Fruit fly (Drosophila melanogaster) whole organism: Measurements from ENCODE around the gene shv.

Source experiments
- CG8478 ChIP-seq: fragments of >200 bp; optimal IDR thresholded peaks from 2 replicates; lab custom pipeline; 2018; ENCODE audit warnings: inconsistent platforms
- Dll ChIP-seq: fragments of >200 bp; optimal IDR thresholded peaks from 2 replicates; lab custom pipeline; 2017
- EcR ChIP-seq, 2 experiments: fragments of >200 bp; optimal IDR thresholded peaks; 2 replicates each; lab custom pipeline; 2017; ENCODE audit warnings: missing biosample characterization in 2 of 2, missing genetic modification characterization in 2 of 2, missing genetic modification reagents in 2 of 2
- pan ChIP-seq: fragments of >200 bp; optimal IDR thresholded peaks from 2 replicates; lab custom pipeline; 2017
- psq ChIP-seq: fragments of >200 bp; optimal IDR thresholded peaks from 2 replicates; lab custom pipeline; 2017
- usp ChIP-seq: fragments of >200 bp; optimal IDR thresholded peaks from 2 replicates; lab custom pipeline; 2017; ENCODE audit warnings: missing biosample characterization, missing genetic modification characterization, mixed read lengths

The shv gene

DNA sequence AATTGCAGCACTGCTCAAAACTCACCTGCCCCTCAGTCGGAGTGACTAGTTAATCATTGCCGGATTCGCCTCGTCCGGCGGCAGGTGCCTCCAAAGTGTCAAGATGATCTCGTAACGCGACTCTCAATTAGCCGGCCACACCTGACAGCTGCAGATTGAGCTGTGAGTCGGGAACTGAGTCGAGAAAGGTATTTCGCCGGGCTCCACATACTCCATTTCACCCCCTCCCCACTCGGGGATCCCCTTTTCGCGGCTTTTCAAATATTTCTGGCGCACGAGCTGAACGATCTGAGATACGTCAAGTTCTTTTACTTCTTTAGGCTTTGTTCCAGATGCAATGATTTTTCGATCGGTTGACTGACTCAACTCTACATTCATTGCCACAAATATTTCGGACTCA lies 26.5 kb upstream of the shv start:
- TF ChIP-seq Dll (lab: Kevin White, UChicago) (no peak), psq (lab: Kevin White, UChicago) (no peak), EcR (GFP tag; optimal IDR thresholded peaks at IDR 0.05; lab: Kevin White, UChicago) (no peak), usp (GFP tag; lab: Kevin White, UChicago) (no peak), pan (lab: Kevin White, UChicago) (no peak), CG8478 (lab: Kevin White, UChicago) (no peak)

dm6 chr2L:427338-428234 lies 25.3 kb upstream of the shv start:
- TF ChIP-seq psq (lab: Kevin White, UChicago), result no peak
- no peak for TF ChIP-seq EcR (GFP tag; optimal IDR thresholded peaks at IDR 0.05; lab: Kevin White, UChicago)
- TF ChIP-seq pan (lab: Kevin White, UChicago), result peak; percentile 40
- TF ChIP-seq CG8478 (lab: Kevin White, UChicago), result no peak

dm6 chr2L:428380-428989 lies 24.4 kb upstream of the shv start:
- TF ChIP-seq CG8478 (lab: Kevin White, UChicago) (no peak), pan (lab: Kevin White, UChicago) (no peak), usp (GFP tag; lab: Kevin White, UChicago) (no peak), psq (lab: Kevin White, UChicago) (no peak), EcR (GFP tag; optimal IDR thresholded peaks at IDR 0.05; lab: Kevin White, UChicago) (no peak), Dll (lab: Kevin White, UChicago) (no peak)

- TF ChIP-seq Dll (lab: Kevin White, UChicago), result no peak
- peak; percentile 68 for TF ChIP-seq pan (lab: Kevin White, UChicago)
- no peak for TF ChIP-seq CG8478 (lab: Kevin White, UChicago)
Observed at dm6 chr2L:429680-430484, 23.0 kb upstream of the shv start.

DNA sequence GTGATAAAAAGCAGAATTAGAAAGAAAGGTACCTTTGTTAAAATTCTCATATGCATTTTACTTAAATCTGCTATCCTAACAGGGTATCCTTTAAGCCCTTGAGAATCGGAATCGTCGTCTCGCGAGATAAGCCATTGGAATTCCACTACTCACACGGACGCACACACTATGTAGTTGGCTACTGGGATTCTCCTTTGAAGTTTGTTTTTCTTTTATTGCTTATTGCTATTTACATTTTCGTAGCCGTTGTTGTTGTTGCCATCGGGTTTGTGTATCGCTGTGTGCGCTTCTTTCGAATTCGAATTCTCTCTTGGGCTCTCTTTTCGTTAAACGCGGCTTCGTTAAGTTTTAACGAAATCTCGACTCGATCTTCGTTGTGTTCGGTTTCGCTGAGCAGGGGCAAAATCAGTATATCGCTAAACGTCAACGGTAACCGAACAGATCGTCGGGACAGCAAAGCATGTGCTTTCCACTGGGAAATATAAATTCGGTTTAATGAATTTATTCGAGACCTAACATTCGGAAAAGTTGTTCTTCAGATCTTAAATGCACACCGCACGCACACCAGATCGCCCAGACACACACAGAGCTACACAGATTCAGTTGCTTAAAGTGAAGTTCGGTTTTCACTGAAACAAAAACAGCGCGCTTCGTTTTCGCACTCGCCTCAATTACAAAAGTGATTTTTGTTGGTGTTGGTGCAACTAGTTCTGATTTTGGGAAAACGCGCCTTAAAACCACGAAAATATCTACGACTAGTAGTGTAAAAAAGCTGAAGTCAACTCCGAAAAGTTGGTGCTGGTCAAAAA lies 21.9 kb upstream of the shv start, which contains the start of gene ex:
ex (plus strand) TSS at position 408 of the 809 bp plus-strand sequence.
- no peak for TF ChIP-seq usp (GFP tag; lab: Kevin White, UChicago)

dm6 chr2L:431629-431984 lies 21.3 kb upstream of the shv start:
- TF ChIP-seq EcR (GFP tag; optimal IDR thresholded peaks at IDR 0.05; lab: Kevin White, UChicago) (no peak), usp (GFP tag; lab: Kevin White, UChicago) (no peak), psq (lab: Kevin White, UChicago) (no peak), CG8478 (lab: Kevin White, UChicago) (no peak), Dll (lab: Kevin White, UChicago) (no peak)

- TF ChIP-seq CG8478 (lab: Kevin White, UChicago) (no peak), Dll (lab: Kevin White, UChicago) (no peak), pan (lab: Kevin White, UChicago) (no peak), psq (lab: Kevin White, UChicago) (no peak), usp (GFP tag; lab: Kevin White, UChicago) (no peak), EcR (GFP tag; optimal IDR thresholded peaks at IDR 0.05; lab: Kevin White, UChicago) (no peak)
Observed at dm6 chr2L:432119-432518, 20.8 kb upstream of the shv start.

DNA sequence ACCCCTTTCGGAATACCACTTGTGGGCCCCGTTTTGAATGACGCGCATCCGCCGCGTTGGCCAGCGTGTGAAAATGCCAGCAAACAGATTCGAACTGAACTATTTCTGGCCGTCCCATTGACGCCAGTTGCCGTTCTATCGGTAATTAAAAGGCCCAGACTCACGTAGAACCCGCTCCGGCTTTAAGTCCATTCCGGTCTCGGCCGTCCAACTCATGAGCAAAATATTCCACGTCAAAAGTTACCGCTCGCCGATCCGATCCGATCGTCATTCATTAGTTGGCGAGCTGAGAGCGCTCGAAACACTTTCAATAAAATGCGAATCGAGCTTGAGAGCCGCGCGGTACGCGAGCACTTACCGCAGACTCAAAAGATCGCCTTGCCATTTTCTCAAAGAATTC lies 18.5 kb upstream of the shv start:
- no peak for TF ChIP-seq EcR (GFP tag; optimal IDR thresholded peaks at IDR 0.05; lab: Kevin White, UChicago)
- no peak for TF ChIP-seq usp (GFP tag; lab: Kevin White, UChicago)
- TF ChIP-seq pan (lab: Kevin White, UChicago), result no peak
- TF ChIP-seq Dll (lab: Kevin White, UChicago), result no peak
- TF ChIP-seq CG8478 (lab: Kevin White, UChicago), result no peak
- no peak for TF ChIP-seq psq (lab: Kevin White, UChicago)

DNA sequence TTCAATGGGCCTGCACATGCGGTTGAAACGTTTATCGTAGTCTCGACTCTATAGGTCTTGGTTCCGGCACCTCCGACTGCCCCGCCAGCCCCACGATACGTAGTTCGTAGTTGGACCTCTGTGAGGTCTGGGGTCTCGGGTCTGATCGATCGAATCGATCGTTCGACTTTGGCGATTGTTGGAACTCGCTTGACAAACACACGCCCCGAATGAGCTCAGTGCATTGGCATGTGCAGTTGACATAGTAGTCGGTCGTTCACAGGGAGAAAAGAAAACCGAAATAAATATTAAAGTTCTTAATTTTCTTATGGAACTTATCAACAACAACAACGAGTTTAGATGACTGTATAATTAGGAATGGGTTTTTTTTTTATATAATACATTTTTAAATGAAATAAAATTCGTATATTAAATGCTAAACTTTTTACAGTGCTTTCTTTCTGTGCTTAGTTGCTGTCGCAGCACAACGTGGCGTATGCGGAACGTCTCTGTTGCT lies 17.5 kb upstream of the shv start:
- no peak for TF ChIP-seq CG8478 (lab: Kevin White, UChicago)
- TF ChIP-seq pan (lab: Kevin White, UChicago), result no peak
- TF ChIP-seq usp (GFP tag; lab: Kevin White, UChicago), result no peak
- TF ChIP-seq Dll (lab: Kevin White, UChicago), result no peak
- no peak for TF ChIP-seq EcR (GFP tag; optimal IDR thresholded peaks at IDR 0.05; lab: Kevin White, UChicago)
- TF ChIP-seq psq (lab: Kevin White, UChicago), result no peak

DNA sequence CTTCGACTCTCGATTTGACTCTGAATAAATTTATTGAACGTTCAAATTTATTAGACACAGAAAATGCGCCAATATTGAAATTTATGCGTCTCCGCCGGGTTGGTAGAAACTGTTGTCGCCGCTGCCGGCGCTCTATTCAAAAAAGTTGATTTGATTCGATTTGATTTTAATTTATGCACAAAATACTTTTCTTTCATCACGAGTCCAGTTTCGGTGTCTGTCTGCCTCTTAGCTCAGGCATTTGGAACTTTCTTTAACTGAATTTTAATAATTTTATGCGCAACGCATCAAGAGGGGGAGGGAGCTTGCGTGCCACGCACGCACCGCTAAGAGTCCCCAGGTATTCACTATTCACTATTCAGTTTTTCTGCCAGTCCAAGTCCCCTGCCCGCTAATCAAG lies 15.4 kb upstream of the shv start:
- TF ChIP-seq usp (GFP tag; lab: Kevin White, UChicago) (no peak), CG8478 (lab: Kevin White, UChicago) (no peak)
